Worm (Caenorhabditis elegans): Measurements from ENCODE around the gene C17B7.5.

ce11 chrV:3297764-3298163 is 35.7 kb upstream of the C17B7.5 start, which contains the start of gene srx-122:
- TF ChIP-seq pes-1 (GFP tag; IDR thresholded peaks at IDR 0.05) (no peak), flt-1 (GFP tag; IDR thresholded peaks at IDR 0.05) (no peak), tbx-11 (GFP tag; IDR thresholded peaks at IDR 0.05) (no peak), F13C5.2 (tag; optimal IDR thresholded peaks at IDR 0.05) (no peak), ceh-36 (tag; optimal IDR thresholded peaks at IDR 0.05) (no peak), ama-1 (optimal IDR thresholded peaks at IDR 0.05) (no peak), tra-4 (tag; optimal IDR thresholded peaks at IDR 0.05) (no peak), sea-1 (GFP tag; conservative IDR thresholded peaks at IDR 0.05) (no peak), B0310.2 (tag; optimal IDR thresholded peaks at IDR 0.05) (no peak), scrt-1 (GFP tag; IDR thresholded peaks at IDR 0.05) (no peak)
